Fruit fly (Drosophila melanogaster): Measurements from ENCODE around the gene CG15879.
A peak's percentile ranks its signal among the peaks of the same experiment; 100 is the strongest.

dm6 chr3L:2118054-2118453 is 50.9 kb downstream of the CG15879 start:
- TF ChIP-seq cyc (GFP tag; optimal IDR thresholded peaks at IDR 0.05) (no peak), achi (GFP tag; optimal IDR thresholded peaks at IDR 0.05) (no peak), CG8119 (GFP tag; IDR thresholded peaks at IDR 0.05) (peak; percentile 41; the same call in 2 of the 3 replicates)
